Worm (Caenorhabditis elegans): ENCODE data around the gene F20A1.6.

ce11 chrV:7005964-7006363 is 21.0 kb downstream of the F20A1.6 start, which contains the start of gene spig-10:
- no peak for TF ChIP-seq pha-4 (tag; optimal IDR thresholded peaks at IDR 0.05)
- no peak for TF ChIP-seq Y95B8A.8 (GFP tag; IDR thresholded peaks at IDR 0.05)
- no peak for TF ChIP-seq die-1 (tag; optimal IDR thresholded peaks at IDR 0.05)
- TF ChIP-seq attf-6 (GFP tag; IDR thresholded peaks at IDR 0.05) = no peak
- no peak for TF ChIP-seq F22D6.2 (tag; optimal IDR thresholded peaks at IDR 0.05)
- TF ChIP-seq let-607 (tag; optimal IDR thresholded peaks at IDR 0.05) = no peak
- TF ChIP-seq ztf-22 (GFP tag; optimal IDR thresholded peaks at IDR 0.05) = no peak

Measured in whole organism, young adult.